Worm (Caenorhabditis elegans) whole organism, young adult: Measurements from ENCODE around the gene mip-2.

Experiments
- F22D6.2 ChIP-seq: sonication (generic microtip); optimal IDR thresholded peaks from 2 replicates; lab custom pipeline; 2016; ENCODE audit warnings: mild to moderate bottlenecking, missing genetic modification characterization, missing compliant biosample characterization
- ccch-3 ChIP-seq: fragments of 200-800 bp; sonication (Bioruptor generic); optimal IDR thresholded peaks from 2 replicates; lab custom pipeline; 2018; ENCODE audit warnings: mild to moderate bottlenecking, missing genetic modification characterization, missing compliant biosample characterization
- cebp-1 ChIP-seq, 2 experiments: fragments of 200-800 bp in 1 of 2; sonication (Bioruptor generic) in 1 of 2; sonication (generic microtip) in 1 of 2; IDR thresholded peaks in 1 of 2; optimal IDR thresholded peaks in 1 of 2; 2 replicates each; pipeline versions ENCODE4 v1.3.6 to Lab custom; 2017 to 2022; ENCODE audit warnings: missing compliant biosample characterization in 2 of 2, missing genetic modification characterization in 2 of 2, mild to moderate bottlenecking in 1 of 2, missing genetic modification reagents in 1 of 2, moderate library complexity in 1 of 2
- dpl-1 ChIP-seq: fragments of 150-350 bp; optimal IDR thresholded peaks from 2 replicates; lab custom pipeline; 2014; ENCODE audit warnings: missing biosample characterization, missing genetic modification reagents, missing genetic modification characterization
- lin-26 ChIP-seq: fragments of 200-800 bp; sonication (Bioruptor generic); IDR thresholded peaks from 2 replicates; pipeline ENCODE4 v1.3.6; 2022; ENCODE audit warnings: missing genetic modification reagents, missing genetic modification characterization, missing compliant biosample characterization
- madf-3 ChIP-seq: fragments of 200-800 bp; sonication (Bioruptor generic); IDR thresholded peaks from 2 replicates; pipeline ENCODE4 v1.3.6; 2022; ENCODE audit warnings: missing genetic modification reagents, missing genetic modification characterization, missing compliant biosample characterization
- nfya-1 ChIP-seq: sonication (generic microtip); optimal IDR thresholded peaks from 2 replicates; lab custom pipeline; 2017; ENCODE audit warnings: antibody characterized with exemption, missing compliant biosample characterization, missing genetic modification characterization, borderline replicate concordance; ENCODE audit not compliant: insufficient read depth
- pha-4 ChIP-seq: fragments of 150-350 bp; sonication (generic microtip); optimal IDR thresholded peaks from 2 replicates; lab custom pipeline; 2014; ENCODE audit warnings: missing biosample characterization, missing genetic modification reagents, missing genetic modification characterization
- snpc-1.3 ChIP-seq: sonication (generic microtip); optimal IDR thresholded peaks from 2 replicates; lab custom pipeline; 2017; ENCODE audit warnings: missing genetic modification characterization, mild to moderate bottlenecking, missing compliant biosample characterization, antibody characterized with exemption, moderate library complexity, missing genotype, missing genetic modification reagents; ENCODE audit not compliant: insufficient read depth
- unc-62 ChIP-seq: fragments of 150-350 bp; optimal IDR thresholded peaks from 2 replicates; lab custom pipeline; 2014; ENCODE audit warnings: missing biosample characterization, missing genetic modification reagents, missing genetic modification characterization

- TF ChIP-seq F22D6.2 (no peak), madf-3 (0 out of 2 replicates have a peak, but pooled peaks have one; percentile 71), ccch-3 (no peak), cebp-1 (GFP tag; IDR thresholded peaks at IDR 0.05; lab: Robert Waterston, UW) (peak; percentile 67), cebp-1 (tag; optimal IDR thresholded peaks at IDR 0.05; lab: Kevin White, UChicago) (peak; percentile 76), lin-26 (GFP tag; lab: Robert Waterston, UW) (no peak), dpl-1 (GFP tag; lab: Kevin White, UChicago) (no peak), unc-62 (GFP tag; lab: Kevin White, UChicago) (no peak), nfya-1 (no peak), snpc-1.3 (tag; lab: Kevin White, UChicago) (no peak), pha-4 (tag; lab: Kevin White, UChicago) (no peak)
Measured at ce11 chrV:13654394-13654792, 17.4 kb downstream of the mip-2 start.
